Fruit fly (Drosophila melanogaster) whole organism, prepupa: Measurements from ENCODE around the gene Arp6.

ENCODE experiments used
- Blimp-1 ChIP-seq: fragments of 200-800 bp; sonication (Bioruptor generic); optimal IDR thresholded peaks from 3 replicates; lab custom pipeline; 2017; ENCODE audit warnings: missing biosample characterization, missing genetic modification characterization, mild to moderate bottlenecking, moderate library complexity, missing genetic modification reagents
- CG10631 ChIP-seq: fragments of 200-800 bp; sonication (Bioruptor generic); optimal IDR thresholded peaks from 2 replicates; lab custom pipeline; 2016; ENCODE audit warnings: missing biosample characterization, missing genetic modification characterization
- CG10669 ChIP-seq: fragments of 200-800 bp; sonication (Bioruptor generic); optimal IDR thresholded peaks from 3 replicates; lab custom pipeline; 2018; ENCODE audit warnings: missing biosample characterization, mild to moderate bottlenecking, missing genetic modification characterization, moderate library complexity
- CG11294 ChIP-seq: fragments of 200-800 bp; sonication (Bioruptor generic); IDR thresholded peaks from 2 replicates; pipeline ENCODE4 v1.3.6; 2022; ENCODE audit warnings: missing biosample characterization, missing genetic modification characterization
- CG11762 ChIP-seq: fragments of 200-800 bp; sonication (Bioruptor generic); optimal IDR thresholded peaks from 3 replicates; lab custom pipeline; 2016; ENCODE audit warnings: missing biosample characterization, missing genetic modification characterization; ENCODE audit not compliant: insufficient read depth
- CG11902 ChIP-seq: fragments of 200-800 bp; sonication (Bioruptor generic); optimal IDR thresholded peaks from 3 replicates; lab custom pipeline; 2016; ENCODE audit warnings: missing biosample characterization, missing genetic modification characterization
- CG1621 ChIP-seq: fragments of 200-800 bp; sonication (Bioruptor generic); optimal IDR thresholded peaks from 3 replicates; lab custom pipeline; 2018; ENCODE audit warnings: missing biosample characterization, mild to moderate bottlenecking, missing genetic modification characterization
- CG16779 ChIP-seq: fragments of 200-800 bp; sonication (Bioruptor generic); optimal IDR thresholded peaks from 3 replicates; lab custom pipeline; 2017; ENCODE audit warnings: missing biosample characterization, mild to moderate bottlenecking, missing genetic modification characterization
- CG31627 ChIP-seq: fragments of 200-800 bp; sonication (Bioruptor generic); optimal IDR thresholded peaks from 3 replicates; lab custom pipeline; 2016; ENCODE audit warnings: missing biosample characterization, missing genetic modification characterization
- CG6163 ChIP-seq: fragments of 200-800 bp; sonication (Bioruptor generic); IDR thresholded peaks from 3 replicates; pipeline ENCODE4 v1.3.6; 2022; ENCODE audit warnings: missing biosample characterization, missing genetic modification characterization
- CG6276 ChIP-seq: fragments of 200-800 bp; sonication (Bioruptor generic); optimal IDR thresholded peaks from 2 replicates; lab custom pipeline; 2017; ENCODE audit warnings: missing biosample characterization, mild to moderate bottlenecking, missing genetic modification characterization
- CG6792 ChIP-seq: fragments of 200-800 bp; sonication (Bioruptor generic); optimal IDR thresholded peaks from 3 replicates; lab custom pipeline; 2016; ENCODE audit warnings: missing biosample characterization, missing genetic modification characterization
- CG6854 ChIP-seq: fragments of 200-800 bp; sonication (Bioruptor generic); optimal IDR thresholded peaks from 2 replicates; lab custom pipeline; 2017; ENCODE audit warnings: missing biosample characterization, mild to moderate bottlenecking, missing genetic modification characterization
- CG7368 ChIP-seq: fragments of 200-800 bp; sonication (Bioruptor generic); optimal IDR thresholded peaks from 3 replicates; lab custom pipeline; 2016; ENCODE audit warnings: missing biosample characterization, missing genetic modification characterization
- CG8119 ChIP-seq: fragments of 200-800 bp; sonication (Bioruptor generic); IDR thresholded peaks from 3 replicates; pipeline ENCODE4 v1.3.6; 2022; ENCODE audit warnings: missing biosample characterization, missing genetic modification characterization
- CG8319 ChIP-seq: fragments of 200-800 bp; sonication (Bioruptor generic); optimal IDR thresholded peaks from 3 replicates; lab custom pipeline; 2016; ENCODE audit warnings: missing biosample characterization, missing genetic modification characterization
- CG8632 ChIP-seq: fragments of 200-800 bp; sonication (Bioruptor generic); optimal IDR thresholded peaks from 3 replicates; lab custom pipeline; 2016; ENCODE audit warnings: missing biosample characterization, missing genetic modification characterization
- CG9139 ChIP-seq: fragments of 200-800 bp; sonication (Bioruptor generic); optimal IDR thresholded peaks from 3 replicates; lab custom pipeline; 2017; ENCODE audit warnings: missing biosample characterization, mild to moderate bottlenecking, missing genetic modification characterization
- Eip78C ChIP-seq: fragments of 200-800 bp; sonication (Bioruptor generic); peaks from one replicate; lab custom pipeline; 2016; ENCODE audit warnings: missing biosample characterization, missing genetic modification characterization
- Ets21C ChIP-seq: fragments of 200-800 bp; sonication (Bioruptor generic); optimal IDR thresholded peaks from 3 replicates; lab custom pipeline; 2016; ENCODE audit warnings: missing biosample characterization, missing genetic modification characterization
- Ets96B ChIP-seq: fragments of 200-800 bp; optimal IDR thresholded peaks from 2 replicates; lab custom pipeline; 2019; ENCODE audit warnings: missing biosample characterization, mild to moderate bottlenecking, missing genetic modification characterization, moderate library complexity
- Hr38 ChIP-seq: sonication (Bioruptor generic); optimal IDR thresholded peaks from 2 replicates; lab custom pipeline; 2016; ENCODE audit warnings: missing biosample characterization, missing genetic modification characterization
- Hr39 ChIP-seq: fragments of 200-800 bp; sonication (Bioruptor generic); optimal IDR thresholded peaks from 2 replicates; lab custom pipeline; 2016; ENCODE audit warnings: missing biosample characterization, missing genetic modification characterization
- Hr4 ChIP-seq: fragments of 200-800 bp; sonication (Bioruptor generic); optimal IDR thresholded peaks from 3 replicates; lab custom pipeline; 2016; ENCODE audit warnings: missing biosample characterization, missing genetic modification characterization
- Lpt ChIP-seq: fragments of 200-800 bp; sonication (Bioruptor generic); optimal IDR thresholded peaks from 3 replicates; lab custom pipeline; 2016; ENCODE audit warnings: missing biosample characterization, missing genetic modification characterization
- OdsH ChIP-seq: fragments of 200-800 bp; sonication (Bioruptor generic); optimal IDR thresholded peaks from 3 replicates; lab custom pipeline; 2016; ENCODE audit warnings: missing biosample characterization, missing genetic modification characterization
- Smox ChIP-seq: fragments of 200-800 bp; sonication (Bioruptor generic); optimal IDR thresholded peaks from 3 replicates; lab custom pipeline; 2016; ENCODE audit warnings: missing biosample characterization, missing genetic modification characterization
- Sox102F ChIP-seq: fragments of 200-800 bp; sonication (Bioruptor generic); optimal IDR thresholded peaks from 2 replicates; lab custom pipeline; 2016; ENCODE audit warnings: missing biosample characterization, mild to moderate bottlenecking, missing genetic modification characterization
- Sox14 ChIP-seq: fragments of 200-800 bp; sonication (Bioruptor generic); optimal IDR thresholded peaks from 3 replicates; lab custom pipeline; 2016; ENCODE audit warnings: missing biosample characterization, missing genetic modification characterization
- Sox15 ChIP-seq: fragments of 200-800 bp; sonication (Bioruptor generic); optimal IDR thresholded peaks from 3 replicates; lab custom pipeline; 2016; ENCODE audit warnings: missing biosample characterization, missing genetic modification characterization
- acj6 ChIP-seq: fragments of 200-800 bp; sonication (Bioruptor generic); optimal IDR thresholded peaks from 3 replicates; lab custom pipeline; 2016; ENCODE audit warnings: missing biosample characterization, missing genetic modification characterization
- cyc ChIP-seq: fragments of 200-800 bp; sonication (Bioruptor generic); optimal IDR thresholded peaks from 3 replicates; lab custom pipeline; 2016; ENCODE audit warnings: missing biosample characterization, missing genetic modification characterization
- dac ChIP-seq: fragments of 200-800 bp; sonication (Bioruptor generic); optimal IDR thresholded peaks from 2 replicates; lab custom pipeline; 2017; ENCODE audit warnings: missing biosample characterization, mild to moderate bottlenecking, missing genetic modification characterization
- eg ChIP-seq: fragments of 200-800 bp; sonication (Bioruptor generic); IDR thresholded peaks from 3 replicates; pipeline ENCODE4 v1.3.6; 2022; ENCODE audit warnings: missing biosample characterization, missing genetic modification characterization
- esn ChIP-seq: fragments of 200-800 bp; sonication (Bioruptor generic); optimal IDR thresholded peaks from 2 replicates; lab custom pipeline; 2016; ENCODE audit warnings: missing biosample characterization, mild to moderate bottlenecking, missing genetic modification characterization, moderate library complexity
- fd85E ChIP-seq: fragments of 200-800 bp; sonication (Bioruptor generic); optimal IDR thresholded peaks from 3 replicates; lab custom pipeline; 2016; ENCODE audit warnings: missing biosample characterization, missing genetic modification characterization
- lz ChIP-seq: fragments of 200-800 bp; sonication (Bioruptor generic); optimal IDR thresholded peaks from 3 replicates; lab custom pipeline; 2016; ENCODE audit warnings: missing biosample characterization, missing genetic modification characterization
- pdm3 ChIP-seq: fragments of 200-800 bp; sonication (Bioruptor generic); optimal IDR thresholded peaks from 3 replicates; lab custom pipeline; 2016; ENCODE audit warnings: missing biosample characterization, missing genetic modification characterization
- salr ChIP-seq, 2 experiments: fragments of 200-800 bp; sonication (Bioruptor generic); optimal IDR thresholded peaks; 3 replicates each; lab custom pipeline; 2016 to 2018; ENCODE audit warnings: missing biosample characterization in 2 of 2, missing genetic modification characterization in 2 of 2, mild to moderate bottlenecking in 1 of 2
- spab ChIP-seq: fragments of 200-800 bp; sonication (Bioruptor generic); optimal IDR thresholded peaks from 2 replicates; lab custom pipeline; 2017; ENCODE audit warnings: missing biosample characterization, mild to moderate bottlenecking, missing genetic modification characterization, missing genetic modification reagents
- ss ChIP-seq, 2 experiments: fragments of 200-800 bp; sonication (Bioruptor generic); optimal IDR thresholded peaks; 2 replicates in 1 of 2; 3 replicates in 1 of 2; lab custom pipeline; 2017 to 2018; ENCODE audit warnings: mild to moderate bottlenecking in 2 of 2, missing biosample characterization in 2 of 2, missing genetic modification characterization in 2 of 2, moderate library complexity in 1 of 2
- svp ChIP-seq: fragments of 200-800 bp; sonication (Bioruptor generic); peaks from one replicate; lab custom pipeline; 2016; ENCODE audit warnings: missing biosample characterization, missing genetic modification characterization
- topi ChIP-seq: fragments of 200-800 bp; sonication (Bioruptor generic); optimal IDR thresholded peaks from 3 replicates; lab custom pipeline; 2016; ENCODE audit warnings: missing biosample characterization, missing genetic modification characterization
- vri ChIP-seq: fragments of 200-800 bp; sonication (Bioruptor generic); optimal IDR thresholded peaks from 3 replicates; lab custom pipeline; 2016; ENCODE audit warnings: missing biosample characterization, mild to moderate bottlenecking, missing genetic modification characterization

Arp6 gene

dm6 chrX:15703720-15704206, 33.2 kb downstream of the Arp6 start, which contains the start of the genes Pis and Hap40 (continued):
- TF ChIP-seq CG16779 (tag; lab: Kevin White, UChicago) (no peak), Sox15 (GFP tag; lab: Kevin White, UChicago) (peak; percentile 68), CG8319 (GFP tag; lab: Kevin White, UChicago) (peak; percentile 19), Ets96B (tag; lab: Kevin White, UChicago) (peak; percentile 55), Blimp-1 (GFP tag; lab: Kevin White, UChicago) (no peak), lz (GFP tag; lab: Kevin White, UChicago) (peak; percentile 78), CG9139 (GFP tag; lab: Kevin White, UChicago) (no peak), CG1621 (tag; lab: Kevin White, UChicago) (no peak)

- TF ChIP-seq esn (GFP tag; lab: Kevin White, UChicago), result no peak
- TF ChIP-seq svp (GFP tag; lab: Kevin White, UChicago), result peak; percentile 67
- TF ChIP-seq, all 60 proteins: peak for 1
Observed at dm6 chrX:15701047-15701446, 35.9 kb downstream of the Arp6 start, which contains the start of gene CG9240. Gene CG9240 (minus strand): TSS chrX:15701259.

dm6 chrX:15697581-15698208, 39.2 kb downstream of the Arp6 start:
- TF ChIP-seq Ets21C (GFP tag; lab: Kevin White, UChicago) (peak; percentile 59), CG11294 (GFP tag; lab: Robert Waterston, UW) (peak; percentile 88), CG7368 (GFP tag; lab: Kevin White, UChicago) (peak; percentile 76), Hr4 (GFP tag; lab: Kevin White, UChicago) (peak; percentile 67), spab (GFP tag; lab: Kevin White, UChicago) (peak; percentile 78), CG8119 (GFP tag; lab: Robert Waterston, UW) (peak; percentile 74), pdm3 (GFP tag; lab: Kevin White, UChicago) (peak; percentile 79), CG10669 (GFP tag; lab: Kevin White, UChicago) (peak; percentile 83), Ets96B (tag; lab: Kevin White, UChicago) (peak; percentile 86), vri (GFP tag; lab: Kevin White, UChicago) (peak; percentile 82), CG6163 (peak; percentile 94), svp (GFP tag; lab: Kevin White, UChicago) (peak; percentile 86), dac (GFP tag; lab: Kevin White, UChicago) (peak; percentile 76), CG6792 (peak; percentile 83), eg (GFP tag; lab: Robert Waterston, UW) (peak; percentile 93), Sox14 (GFP tag; lab: Kevin White, UChicago) (peak; percentile 68), salr (GFP tag; optimal IDR thresholded peaks at IDR 0.05; lab: Kevin White, UChicago) (peak; percentile 53 to 57), CG11902 (GFP tag; lab: Kevin White, UChicago) (peak; percentile 78), CG6276 (peak; percentile 81), Sox102F (GFP tag; lab: Kevin White, UChicago) (peak; percentile 69), Blimp-1 (GFP tag; lab: Kevin White, UChicago) (peak; percentile 66), Eip78C (GFP tag; lab: Kevin White, UChicago) (peak; percentile 93), CG6854 (GFP tag; lab: Kevin White, UChicago) (peak; percentile 48), CG31627 (GFP tag; lab: Kevin White, UChicago) (peak; percentile 61), acj6 (GFP tag; lab: Kevin White, UChicago) (peak; percentile 84), topi (GFP tag; lab: Kevin White, UChicago) (peak; percentile 73), lz (GFP tag; lab: Kevin White, UChicago) (peak; percentile 74), Sox15 (GFP tag; lab: Kevin White, UChicago) (peak; percentile 73), CG9139 (GFP tag; lab: Kevin White, UChicago) (peak; percentile 71), OdsH (peak; percentile 86), Lpt (GFP tag; lab: Kevin White, UChicago) (peak; percentile 86), CG11762 (GFP tag; lab: Kevin White, UChicago) (peak; percentile 84), CG10631 (GFP tag; lab: Kevin White, UChicago) (peak; percentile 90), CG16779 (tag; lab: Kevin White, UChicago) (no peak), cyc (GFP tag; lab: Kevin White, UChicago) (peak; percentile 79), Hr39 (GFP tag; lab: Kevin White, UChicago) (peak; percentile 72), Hr38 (no peak), ss (GFP tag; optimal IDR thresholded peaks at IDR 0.05; lab: Kevin White, UChicago) (peak; percentile 82 to 84), Smox (GFP tag; lab: Kevin White, UChicago) (peak; percentile 75), CG1621 (tag; lab: Kevin White, UChicago) (peak; percentile 76), fd85E (no peak), CG8632 (GFP tag; lab: Kevin White, UChicago) (peak; percentile 79), esn (GFP tag; lab: Kevin White, UChicago) (peak; percentile 82)
